Worm (Caenorhabditis elegans) whole organism, early embryonic: ENCODE results near the gene mrpl-1.

Experiments used
- ama-1 ChIP-seq: fragments of 150-350 bp; optimal IDR thresholded peaks from 2 replicates; lab custom pipeline; 2014
- ets-7 ChIP-seq: sonication (generic microtip); optimal IDR thresholded peaks from 2 replicates; lab custom pipeline; 2016; ENCODE audit warnings: missing genotype, missing genetic modification characterization, missing compliant biosample characterization
- scrt-1 ChIP-seq: fragments of 200-800 bp; sonication (Bioruptor generic); IDR thresholded peaks from 2 replicates; pipeline ENCODE4 v1.3.6; 2022; ENCODE audit warnings: missing genetic modification characterization, missing compliant biosample characterization

- TF ChIP-seq scrt-1 (no peak), ets-7 (no peak), ama-1 (lab: Kevin White, UChicago) (no peak)
Observed at ce11 chrIV:7753108-7753507, 43.6 kb upstream of the mrpl-1 start, which contains the start of gene col-14.
